Worm (Caenorhabditis elegans): Measurements from ENCODE around the gene ifa-4.

ifa-4 gene

DNA sequence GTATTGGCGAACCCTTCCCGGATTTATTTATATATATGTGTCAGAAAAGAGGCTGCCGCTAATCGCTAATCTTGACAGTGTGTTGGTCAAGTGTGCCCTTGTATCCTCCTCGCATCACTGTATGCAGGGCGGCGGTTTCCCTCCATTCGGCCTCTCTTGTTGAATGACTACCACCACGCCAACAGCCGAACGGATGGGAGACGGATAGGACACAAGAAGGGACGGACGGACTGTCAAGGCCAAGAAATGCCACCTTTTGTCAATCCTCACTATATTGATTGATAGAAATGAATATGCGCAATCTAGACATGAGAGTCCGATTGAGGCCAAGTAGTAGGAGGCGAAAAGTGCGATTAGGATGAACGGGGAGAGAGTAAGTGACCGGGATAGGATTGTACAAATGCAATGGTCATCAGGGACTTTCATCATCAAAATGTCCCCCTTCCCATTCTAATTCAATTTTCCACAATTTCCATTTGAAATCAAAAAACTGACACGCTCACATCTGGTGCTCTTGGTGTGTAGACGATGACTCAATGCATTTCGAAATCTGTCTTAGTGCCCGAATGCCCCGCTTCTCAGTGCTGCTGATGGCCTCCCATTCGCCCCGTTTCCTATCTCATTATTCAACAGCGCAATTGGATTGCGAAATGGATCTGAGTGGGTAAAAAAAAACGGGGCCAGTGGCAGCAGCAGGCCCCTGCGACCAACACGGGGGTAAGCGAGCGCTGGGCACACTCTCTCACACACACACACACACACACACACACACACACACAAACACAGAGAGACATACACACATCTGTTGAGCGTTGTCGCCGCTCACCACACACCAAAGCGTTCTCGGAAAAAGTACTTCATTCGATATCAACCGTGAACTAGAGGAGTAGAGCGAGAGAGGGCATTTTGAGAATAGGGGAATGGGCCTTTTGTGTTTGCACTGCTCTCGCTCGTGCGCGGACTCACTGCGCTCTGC, 46.2 kb upstream of the ifa-4 start (continued):
- TF ChIP-seq unc-30 (tag; optimal IDR thresholded peaks at IDR 0.05): no peak
- TF ChIP-seq fkh-4 (tag; optimal IDR thresholded peaks at IDR 0.05; ENCODE audit: borderline replicate concordance): no peak
- no peak for TF ChIP-seq nhr-76 (tag; optimal IDR thresholded peaks at IDR 0.05)
- TF ChIP-seq C04F5.9 (tag; optimal IDR thresholded peaks at IDR 0.05): no peak
- TF ChIP-seq nhr-85 (tag): peak; percentile 60
- peak; percentile 49 for TF ChIP-seq ceh-8 (GFP tag; optimal IDR thresholded peaks at IDR 0.05)
- no peak for TF ChIP-seq unc-130 (tag; optimal IDR thresholded peaks at IDR 0.05)
- TF ChIP-seq efl-3 (GFP tag; optimal IDR thresholded peaks at IDR 0.05): no peak
- peak in 1 of 2 experiments; percentile 49 for TF ChIP-seq egl-27 (tag; optimal IDR thresholded peaks at IDR 0.05)
- TF ChIP-seq sox-4 (tag; optimal IDR thresholded peaks at IDR 0.05): no peak
- peak; percentile 17 for TF ChIP-seq ceh-90 (tag; optimal IDR thresholded peaks at IDR 0.05)
- TF ChIP-seq elt-3 (tag; optimal IDR thresholded peaks at IDR 0.05): no peak
- TF ChIP-seq mdl-1 (tag; optimal IDR thresholded peaks at IDR 0.05): peak in 1 of 2 experiments; percentile 33
- TF ChIP-seq ceh-88 (GFP tag; IDR thresholded peaks at IDR 0.05): no peak
- TF ChIP-seq lin-35 (GFP tag; optimal IDR thresholded peaks at IDR 0.05): peak in 1 of 2 experiments; percentile 14
- TF ChIP-seq sup-37 (GFP tag; optimal IDR thresholded peaks at IDR 0.05): peak; percentile 31
- TF ChIP-seq unc-98 (GFP tag; IDR thresholded peaks at IDR 0.05): no peak
- no peak for TF ChIP-seq aly-2 (tag; optimal IDR thresholded peaks at IDR 0.05)
- no peak for TF ChIP-seq hlh-17 (GFP tag; optimal IDR thresholded peaks at IDR 0.05; ENCODE audit: borderline replicate concordance)
- peak; percentile 73 for TF ChIP-seq fkh-8 (tag; optimal IDR thresholded peaks at IDR 0.05)
- peak; percentile 43; the same call in 1 of the 2 replicates for TF ChIP-seq nhr-19 (GFP tag; conservative IDR thresholded peaks at IDR 0.05)
- TF ChIP-seq ceh-63 (GFP tag; optimal IDR thresholded peaks at IDR 0.05): peak; percentile 52
- no peak for TF ChIP-seq snpc-4 (tag; optimal IDR thresholded peaks at IDR 0.05)
- TF ChIP-seq Y116A8C.19 (tag; optimal IDR thresholded peaks at IDR 0.05; ENCODE audit: borderline replicate concordance): no peak
- TF ChIP-seq lin-15B (tag; optimal IDR thresholded peaks at IDR 0.05): no peak
- TF ChIP-seq nhr-84 (tag; optimal IDR thresholded peaks at IDR 0.05): no peak
- peak; percentile 53 for TF ChIP-seq ztf-4 (tag; optimal IDR thresholded peaks at IDR 0.05)
- no peak for TF ChIP-seq nhr-28 (tag; optimal IDR thresholded peaks at IDR 0.05)
- TF ChIP-seq zip-4 (GFP tag; optimal IDR thresholded peaks at IDR 0.05): peak; percentile 37
- peak; percentile 12 to 64 (median 51) for TF ChIP-seq ceh-82 (tag; optimal IDR thresholded peaks at IDR 0.05)
- peak; percentile 54 for TF ChIP-seq dsc-1 (tag; optimal IDR thresholded peaks at IDR 0.05)
- TF ChIP-seq pax-3 (tag; optimal IDR thresholded peaks at IDR 0.05): no peak
- TF ChIP-seq lin-13 (GFP tag; optimal IDR thresholded peaks at IDR 0.05): no peak
- TF ChIP-seq nhr-77 (tag; optimal IDR thresholded peaks at IDR 0.05): peak; percentile 56
- TF ChIP-seq lir-3 (tag; optimal IDR thresholded peaks at IDR 0.05; ENCODE audit: poor library complexity): no peak
- no peak for TF ChIP-seq nhr-237 (tag; optimal IDR thresholded peaks at IDR 0.05)
- no peak for TF ChIP-seq nhr-90 (tag; optimal IDR thresholded peaks at IDR 0.05; ENCODE audit: poor library complexity)
- TF ChIP-seq skn-1 (tag; optimal IDR thresholded peaks at IDR 0.05): peak; percentile 63
- peak; percentile 91 for TF ChIP-seq lin-14 (GFP tag; optimal IDR thresholded peaks at IDR 0.05)
- TF ChIP-seq C16A3.4 (tag; optimal IDR thresholded peaks at IDR 0.05): peak; percentile 44
- no peak for TF ChIP-seq dpl-1 (GFP tag; optimal IDR thresholded peaks at IDR 0.05)
- TF ChIP-seq ces-1 (GFP tag; optimal IDR thresholded peaks at IDR 0.05): peak; percentile 45
